Worm (Caenorhabditis elegans) whole organism, L1 larva: ENCODE results near the gene srx-78.
A peak's percentile ranks its signal among the peaks of the same experiment; 100 is the strongest.

Experiments used
- aha-1 ChIP-seq: fragments of 150-350 bp; optimal IDR thresholded peaks from 2 replicates; lab custom pipeline; 2014; ENCODE audit warnings: missing biosample characterization, missing genetic modification characterization
- aly-2 ChIP-seq: fragments of 150-350 bp; optimal IDR thresholded peaks from 2 replicates; lab custom pipeline; 2014; ENCODE audit warnings: missing biosample characterization, missing genetic modification characterization
- ceh-88 ChIP-seq: fragments of 200-800 bp; sonication (Bioruptor generic); IDR thresholded peaks from 2 replicates; pipeline ENCODE4 v1.3.6; 2022; ENCODE audit warnings: missing genetic modification characterization, missing compliant biosample characterization
- dpl-1 ChIP-seq, 3 experiments: fragments of 150-350 bp in 2 of 3; sonication (generic microtip) in 1 of 3; optimal IDR thresholded peaks; 2 replicates each; lab custom pipeline; 2014 to 2017; ENCODE audit warnings: missing biosample characterization in 3 of 3, missing genetic modification characterization in 3 of 3, missing genetic modification reagents in 3 of 3
- egl-27 ChIP-seq, 2 experiments: fragments of 150-350 bp in 1 of 2; sonication (generic microtip); optimal IDR thresholded peaks; 3 replicates each; lab custom pipeline; 2017 to 2018; ENCODE audit warnings: missing biosample characterization in 2 of 2, missing genetic modification characterization in 2 of 2, missing genetic modification reagents in 2 of 2
- lin-13 ChIP-seq: fragments of 150-350 bp; optimal IDR thresholded peaks from 2 replicates; lab custom pipeline; 2014; ENCODE audit warnings: missing biosample characterization, missing genetic modification reagents, missing genetic modification characterization
- lsy-2 ChIP-seq, 2 experiments: fragments of 150-350 bp; optimal IDR thresholded peaks; 2 replicates each; lab custom pipeline; 2014; ENCODE audit warnings: missing biosample characterization in 2 of 2, missing genetic modification characterization in 2 of 2
- nhr-11 ChIP-seq: fragments of 150-350 bp; optimal IDR thresholded peaks from 2 replicates; lab custom pipeline; 2014; ENCODE audit warnings: missing biosample characterization, missing genetic modification characterization
- snpc-4 ChIP-seq: fragments of 150-350 bp; optimal IDR thresholded peaks from 2 replicates; lab custom pipeline; 2014; ENCODE audit warnings: missing biosample characterization, missing genetic modification characterization
- unc-62 ChIP-seq: fragments of 150-350 bp; optimal IDR thresholded peaks from 2 replicates; lab custom pipeline; 2014; ENCODE audit warnings: missing biosample characterization, missing genetic modification reagents, missing genetic modification characterization
- ztf-4 ChIP-seq: fragments of 150-350 bp; optimal IDR thresholded peaks from 2 replicates; lab custom pipeline; 2014; ENCODE audit warnings: missing biosample characterization, missing genetic modification characterization

DNA sequence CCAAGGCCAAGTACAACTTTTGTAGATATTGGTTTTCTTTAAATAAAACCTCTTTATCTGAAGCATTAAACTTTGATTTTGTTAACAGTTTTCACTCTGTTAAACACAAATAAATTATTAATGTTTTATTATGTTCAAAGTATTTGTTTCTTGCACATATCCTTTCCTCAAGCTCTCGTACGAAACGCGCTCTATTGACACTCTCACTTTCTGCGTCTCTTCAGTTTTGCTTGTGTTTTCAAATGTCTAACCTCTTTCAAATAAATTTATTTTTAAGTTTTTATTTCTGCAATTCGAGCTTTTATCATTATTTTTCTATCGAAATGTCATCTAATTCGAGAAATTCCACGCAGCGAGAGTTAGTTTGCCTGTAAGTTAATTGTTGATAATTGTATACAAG, 48.9 kb downstream of the srx-78 start, which contains the start of gene K08F9.4:
- TF ChIP-seq unc-62 (GFP tag; lab: Kevin White, UChicago): no peak
- peak; percentile 75 to 83 (median 79) for TF ChIP-seq dpl-1 (GFP tag; optimal IDR thresholded peaks at IDR 0.05; lab: Kevin White, UChicago)
- TF ChIP-seq ceh-88: no peak
- TF ChIP-seq lin-13 (GFP tag; lab: Kevin White, UChicago): peak; percentile 20
- no peak for TF ChIP-seq aha-1 (tag; lab: Kevin White, UChicago)
- TF ChIP-seq aly-2: no peak
- TF ChIP-seq ztf-4 (tag; lab: Kevin White, UChicago): no peak
- peak; percentile 75 to 82 for TF ChIP-seq lsy-2 (tag; optimal IDR thresholded peaks at IDR 0.05; lab: Kevin White, UChicago)
- no peak for TF ChIP-seq egl-27 (tag; optimal IDR thresholded peaks at IDR 0.05; lab: Kevin White, UChicago)
- no peak for TF ChIP-seq nhr-11 (tag; lab: Kevin White, UChicago)
- TF ChIP-seq snpc-4 (tag; lab: Kevin White, UChicago): peak; percentile 72
